Fruit fly (Drosophila melanogaster) whole organism, embryonic: Measurements from ENCODE around the gene Dis3l2.

ENCODE experiments used
- Ada2b ChIP-seq: fragments of 200-800 bp; sonication (Bioruptor generic); IDR thresholded peaks from 2 replicates; pipeline ENCODE4 v1.3.6; 2022; ENCODE audit warnings: missing biosample characterization, missing genetic modification characterization
- C15 ChIP-seq: fragments of 200-800 bp; sonication (Bioruptor generic); IDR thresholded peaks from 3 replicates; pipeline ENCODE4 v1.3.6; 2022; ENCODE audit warnings: missing biosample characterization, missing genetic modification characterization
- CG10147 ChIP-seq: fragments of 200-800 bp; sonication (Bioruptor generic); optimal IDR thresholded peaks from 2 replicates; lab custom pipeline; 2019; ENCODE audit warnings: missing biosample characterization, mild to moderate bottlenecking, missing genetic modification characterization, moderate library complexity
- CG10654 ChIP-seq: fragments of 200-800 bp; sonication (Bioruptor generic); optimal IDR thresholded peaks from 2 replicates; lab custom pipeline; 2016; ENCODE audit warnings: missing biosample characterization, missing genetic modification characterization
- CG14965 ChIP-seq: fragments of 200-800 bp; sonication (Bioruptor generic); optimal IDR thresholded peaks from 2 replicates; lab custom pipeline; 2016; ENCODE audit warnings: missing biosample characterization, missing genetic modification characterization, borderline replicate concordance
- CG17361 ChIP-seq: fragments of 200-800 bp; sonication (Bioruptor generic); IDR thresholded peaks from 3 replicates; pipeline ENCODE4 v1.3.6; 2022; ENCODE audit warnings: missing biosample characterization, missing genetic modification characterization
- CG17829 ChIP-seq: fragments of 200-800 bp; optimal IDR thresholded peaks from 2 replicates; lab custom pipeline; 2019; ENCODE audit warnings: missing biosample characterization, mild to moderate bottlenecking, missing genetic modification characterization, moderate library complexity
- CG17912 ChIP-seq: fragments of 200-800 bp; sonication (Bioruptor generic); optimal IDR thresholded peaks from 2 replicates; lab custom pipeline; 2018; ENCODE audit warnings: missing biosample characterization, mild to moderate bottlenecking, missing genetic modification characterization
- CG2202 ChIP-seq: fragments of 200-800 bp; sonication (Bioruptor generic); optimal IDR thresholded peaks from 2 replicates; lab custom pipeline; 2018; ENCODE audit warnings: missing biosample characterization, mild to moderate bottlenecking, missing genetic modification characterization
- CG30403 ChIP-seq: fragments of 200-800 bp; sonication (Bioruptor generic); optimal IDR thresholded peaks from 3 replicates; lab custom pipeline; 2016; ENCODE audit warnings: missing biosample characterization, missing genetic modification characterization
- CG3163 ChIP-seq: fragments of 200-800 bp; sonication (Bioruptor generic); optimal IDR thresholded peaks from 3 replicates; lab custom pipeline; 2016; ENCODE audit warnings: missing biosample characterization, missing genetic modification characterization
- CG33557 ChIP-seq: fragments of 200-800 bp; sonication (Bioruptor generic); optimal IDR thresholded peaks from 2 replicates; lab custom pipeline; 2019; ENCODE audit warnings: missing biosample characterization, mild to moderate bottlenecking, missing genetic modification characterization, moderate library complexity
- CG34376 ChIP-seq: fragments of 200-800 bp; sonication (Bioruptor generic); optimal IDR thresholded peaks from 2 replicates; lab custom pipeline; 2018; ENCODE audit warnings: missing biosample characterization, mild to moderate bottlenecking, missing genetic modification characterization
- CG34422 ChIP-seq: fragments of 200-800 bp; sonication (Bioruptor generic); IDR thresholded peaks from 3 replicates; pipeline ENCODE4 v1.3.6; 2022; ENCODE audit warnings: missing biosample characterization, missing genetic modification characterization
- CG4282 ChIP-seq: fragments of 200-800 bp; sonication (Bioruptor generic); optimal IDR thresholded peaks from 2 replicates; lab custom pipeline; 2016; ENCODE audit warnings: missing biosample characterization, missing genetic modification characterization
- CG4404 ChIP-seq: fragments of 200-800 bp; sonication (Bioruptor generic); IDR thresholded peaks from 2 replicates; pipeline ENCODE4 v1.3.6; 2022; ENCODE audit warnings: missing biosample characterization, missing genetic modification characterization
- CG7271 ChIP-seq: fragments of 200-800 bp; sonication (Bioruptor generic); optimal IDR thresholded peaks from 2 replicates; lab custom pipeline; 2018; ENCODE audit warnings: missing biosample characterization, mild to moderate bottlenecking, missing genetic modification characterization, moderate library complexity
- CG7963 ChIP-seq: fragments of 200-800 bp; sonication (Bioruptor generic); IDR thresholded peaks from 3 replicates; pipeline ENCODE4 v1.3.6; 2022; ENCODE audit warnings: missing biosample characterization, missing genetic modification characterization; ENCODE audit not compliant: partially characterized antibody
- CG8290 ChIP-seq, 3 experiments: fragments of 200-800 bp; sonication (Bioruptor generic); optimal IDR thresholded peaks; 2 replicates each; lab custom pipeline; 2016 to 2019; ENCODE audit warnings: missing biosample characterization in 3 of 3, missing genetic modification characterization in 3 of 3, mild to moderate bottlenecking in 2 of 3, moderate library complexity in 1 of 3
- CTCF ChIP-seq: fragments of 200-800 bp; sonication (Bioruptor generic); optimal IDR thresholded peaks from 2 replicates; lab custom pipeline; 2017; ENCODE audit warnings: missing biosample characterization, mild to moderate bottlenecking, missing genetic modification characterization, moderate library complexity
- CrebB ChIP-seq: fragments of 200-800 bp; sonication (Bioruptor generic); optimal IDR thresholded peaks from 3 replicates; lab custom pipeline; 2018; ENCODE audit warnings: missing biosample characterization, mild to moderate bottlenecking, missing genetic modification characterization
- Dbx ChIP-seq: fragments of 200-800 bp; sonication (Bioruptor generic); IDR thresholded peaks from 3 replicates; pipeline ENCODE4 v1.3.6; 2022; ENCODE audit warnings: missing biosample characterization, missing genetic modification characterization
- Dfd ChIP-seq, 2 experiments: fragments of >200 bp; optimal IDR thresholded peaks; 2 replicates each; lab custom pipeline; 2017; ENCODE audit warnings: missing biosample characterization in 2 of 2, missing genetic modification characterization in 2 of 2
- Hmr ChIP-seq: fragments of 200-800 bp; sonication (Bioruptor generic); optimal IDR thresholded peaks from 3 replicates; lab custom pipeline; 2017; ENCODE audit warnings: mild to moderate bottlenecking, missing biosample characterization, missing genetic modification reagents, missing genetic modification characterization
- Hr3 ChIP-seq: fragments of 200-800 bp; sonication (Bioruptor generic); optimal IDR thresholded peaks from 3 replicates; lab custom pipeline; 2016; ENCODE audit warnings: missing biosample characterization, missing genetic modification characterization
- Jarid2 ChIP-seq: fragments of 200-800 bp; sonication (Bioruptor generic); optimal IDR thresholded peaks from 3 replicates; lab custom pipeline; 2017; ENCODE audit warnings: mild to moderate bottlenecking, missing biosample characterization, missing genetic modification reagents, missing genetic modification characterization
- Nf-YA ChIP-seq: fragments of 200-800 bp; sonication (Bioruptor generic); IDR thresholded peaks from 2 replicates; pipeline ENCODE4 v1.3.6; 2022; ENCODE audit warnings: missing biosample characterization, missing genetic modification characterization
- Oaz ChIP-seq: fragments of 200-800 bp; sonication (Bioruptor generic); IDR thresholded peaks from 2 replicates; pipeline ENCODE4 v1.3.6; 2022; ENCODE audit warnings: missing biosample characterization, missing genetic modification characterization
- Ssrp ChIP-seq: fragments of 200-800 bp; sonication (Bioruptor generic); optimal IDR thresholded peaks from 2 replicates; lab custom pipeline; 2018; ENCODE audit warnings: missing biosample characterization, mild to moderate bottlenecking, missing genetic modification characterization, moderate library complexity
- Stat92E ChIP-seq, 3 experiments: fragments of >200 bp in 2 of 3; fragments of 200-800 bp in 1 of 3; sonication (Bioruptor generic) in 1 of 3; optimal IDR thresholded peaks; 2 replicates each; lab custom pipeline; 2017 to 2019; ENCODE audit warnings: missing biosample characterization in 3 of 3, missing genetic modification characterization in 3 of 3, mild to moderate bottlenecking in 1 of 3, moderate library complexity in 1 of 3
- Taf1 ChIP-seq: fragments of 200-800 bp; sonication (Bioruptor generic); IDR thresholded peaks from 2 replicates; pipeline ENCODE4 v1.3.6; 2022; ENCODE audit warnings: missing biosample characterization, missing genetic modification characterization
- Tbp ChIP-seq: fragments of >200 bp; optimal IDR thresholded peaks from 2 replicates; lab custom pipeline; 2018; ENCODE audit warnings: missing biosample characterization, missing genetic modification characterization
- caup ChIP-seq: fragments of 200-800 bp; sonication (Bioruptor generic); optimal IDR thresholded peaks from 3 replicates; lab custom pipeline; 2017; ENCODE audit warnings: missing biosample characterization, mild to moderate bottlenecking, missing genetic modification characterization, moderate library complexity; ENCODE audit not compliant: severe bottlenecking
- eve ChIP-seq, 2 experiments: fragments of >200 bp; optimal IDR thresholded peaks; 2 replicates each; lab custom pipeline; 2017; ENCODE audit warnings: missing biosample characterization in 2 of 2, missing genetic modification characterization in 2 of 2
- fd102C ChIP-seq: fragments of 200-800 bp; sonication (Bioruptor generic); optimal IDR thresholded peaks from 2 replicates; lab custom pipeline; 2018; ENCODE audit warnings: missing biosample characterization, mild to moderate bottlenecking, missing genetic modification characterization, moderate library complexity
- gfzf ChIP-seq: fragments of 200-800 bp; sonication (Bioruptor generic); optimal IDR thresholded peaks from 2 replicates; lab custom pipeline; 2016; ENCODE audit warnings: missing biosample characterization, mild to moderate bottlenecking, missing genetic modification characterization, moderate library complexity
- hb ChIP-seq: fragments of 200-800 bp; sonication (Bioruptor generic); IDR thresholded peaks from 3 replicates; pipeline ENCODE4 v1.3.6; 2022; ENCODE audit warnings: missing biosample characterization, missing genetic modification characterization; ENCODE audit not compliant: partially characterized antibody
- insv ChIP-seq, 2 experiments: fragments of 200-800 bp; sonication (Bioruptor generic); optimal IDR thresholded peaks; 3 replicates each; lab custom pipeline; 2016 to 2018; ENCODE audit warnings: missing biosample characterization in 2 of 2, missing genetic modification characterization in 2 of 2
- kay ChIP-seq: fragments of 200-800 bp; sonication (Bioruptor generic); optimal IDR thresholded peaks from 2 replicates; lab custom pipeline; 2016; ENCODE audit warnings: missing biosample characterization, missing genetic modification characterization
- kni ChIP-seq: fragments of 200-800 bp; sonication (Bioruptor generic); optimal IDR thresholded peaks from 3 replicates; lab custom pipeline; 2017; ENCODE audit warnings: mild to moderate bottlenecking, missing biosample characterization, missing genetic modification reagents, missing genetic modification characterization
- lmd ChIP-seq: fragments of 200-800 bp; sonication (Bioruptor generic); IDR thresholded peaks from 2 replicates; pipeline ENCODE4 v1.3.6; 2022; ENCODE audit warnings: missing biosample characterization, missing genetic modification characterization
- p53 ChIP-seq: fragments of 200-800 bp; sonication (Bioruptor generic); optimal IDR thresholded peaks from 2 replicates; lab custom pipeline; 2016; ENCODE audit warnings: missing biosample characterization, missing genetic modification characterization
- pan ChIP-seq, 4 experiments: fragments of >200 bp in 3 of 4; fragments of 200-800 bp in 1 of 4; sonication (Bioruptor generic) in 1 of 4; optimal IDR thresholded peaks in 3 of 4; IDR thresholded peaks in 1 of 4; 2 replicates each; pipeline versions ENCODE4 v1.3.6 to Lab custom; 2017 to 2022; ENCODE audit warnings: missing biosample characterization in 2 of 4, missing genetic modification characterization in 2 of 4, mixed read lengths in 1 of 4
- pum ChIP-seq: fragments of 200-800 bp; sonication (Bioruptor generic); optimal IDR thresholded peaks from 2 replicates; lab custom pipeline; 2016; ENCODE audit warnings: missing biosample characterization, missing genetic modification characterization
- scrt ChIP-seq: fragments of 200-800 bp; sonication (Bioruptor generic); optimal IDR thresholded peaks from 2 replicates; lab custom pipeline; 2018; ENCODE audit warnings: missing biosample characterization, mild to moderate bottlenecking, missing genetic modification characterization, moderate library complexity
- tll ChIP-seq, 2 experiments: fragments of 200-800 bp in 1 of 2; fragments of >200 bp in 1 of 2; sonication (Bioruptor generic) in 1 of 2; optimal IDR thresholded peaks; 2 replicates each; lab custom pipeline; 2017 to 2019; ENCODE audit warnings: missing biosample characterization in 2 of 2, missing genetic modification characterization in 2 of 2, mild to moderate bottlenecking in 1 of 2, moderate library complexity in 1 of 2
- unc-4 ChIP-seq: fragments of 200-800 bp; sonication (Bioruptor generic); IDR thresholded peaks from 2 replicates; pipeline ENCODE4 v1.3.6; 2022; ENCODE audit warnings: missing biosample characterization, missing genetic modification characterization; ENCODE audit not compliant: partially characterized antibody

Dis3l2 gene

DNA sequence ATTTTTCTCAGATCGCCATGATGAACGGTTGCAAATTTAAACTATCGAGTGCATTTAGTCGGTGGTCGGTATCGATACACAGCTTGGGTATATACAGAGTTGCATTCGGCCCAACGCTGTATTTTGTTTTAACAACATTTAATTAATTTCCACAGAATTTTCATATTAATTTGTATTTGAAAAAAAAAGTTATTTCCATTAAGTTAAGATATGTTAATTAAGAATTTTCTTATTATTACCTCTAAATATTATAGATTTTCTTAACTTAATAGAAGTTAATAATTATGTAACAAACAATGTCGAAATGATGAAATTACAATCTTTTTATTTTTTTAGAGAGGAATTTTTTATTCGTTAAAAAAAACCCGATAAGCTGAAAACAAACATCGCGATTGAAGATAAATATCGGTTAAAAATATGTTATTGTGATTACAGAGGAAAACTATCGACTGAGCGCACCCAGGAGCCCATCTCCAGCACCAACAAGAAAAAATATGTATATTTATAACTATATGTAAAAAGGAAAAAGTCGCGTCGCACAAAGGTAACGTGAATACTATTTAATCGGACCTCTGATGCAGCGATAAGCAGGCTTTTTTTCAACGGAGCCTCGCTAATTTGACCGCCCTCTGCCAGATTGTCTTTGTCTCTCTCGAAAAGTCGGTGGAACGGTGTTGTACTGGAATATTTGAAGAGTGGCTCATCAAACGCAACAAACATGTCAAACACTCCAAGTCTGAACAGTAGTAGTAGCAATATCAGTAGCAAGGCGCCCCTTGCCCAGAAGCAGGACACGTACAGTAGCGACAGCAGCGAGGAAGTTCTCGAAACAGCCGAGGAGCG, 12.5 kb upstream of the Dis3l2 start, which contains the start of the genes rno and mri (continued):
- TF ChIP-seq gfzf (GFP tag; lab: Kevin White, UChicago) (no peak), unc-4 (GFP tag; lab: Robert Waterston, UW) (peak; percentile 87), lmd (GFP tag; lab: Robert Waterston, UW) (peak; percentile 62), pum (GFP tag; lab: Kevin White, UChicago) (peak; percentile 20), CTCF (GFP tag; lab: Kevin White, UChicago) (no peak), p53 (GFP tag; lab: Kevin White, UChicago) (no peak), CG30403 (GFP tag; lab: Kevin White, UChicago) (peak; percentile 82), Oaz (GFP tag; lab: Robert Waterston, UW) (peak; percentile 63), CG10147 (peak; percentile 53), C15 (GFP tag; lab: Robert Waterston, UW) (no peak), Tbp (no peak), Dfd (GFP tag; optimal IDR thresholded peaks at IDR 0.05; lab: Kevin White, UChicago) (no peak), CG2202 (tag; lab: Kevin White, UChicago) (no peak), kni (GFP tag; lab: Kevin White, UChicago) (no peak), CG10654 (GFP tag; lab: Kevin White, UChicago) (peak; percentile 40), Nf-YA (GFP tag; lab: Robert Waterston, UW) (peak; percentile 23; the same call in 1 of the 2 replicates), Hmr (GFP tag; lab: Kevin White, UChicago) (peak; percentile 71), fd102C (GFP tag; lab: Kevin White, UChicago) (no peak), CG4282 (no peak), Taf1 (GFP tag; lab: Robert Waterston, UW) (peak; percentile 51), pan (optimal IDR thresholded peaks at IDR 0.05; lab: Kevin White, UChicago) (no peak), pan (GFP tag; optimal IDR thresholded peaks at IDR 0.05 in 1 of 2, IDR thresholded peaks at IDR 0.05 in 1 of 2) (peak in 1 of 2 experiments; percentile 85), CG17829 (tag; lab: Kevin White, UChicago) (peak; percentile 81), kay (GFP tag; lab: Kevin White, UChicago) (peak; percentile 33), CG17361 (GFP tag; lab: Robert Waterston, UW) (peak; percentile 88), Dbx (peak; percentile 81), CG14965 (GFP tag; lab: Kevin White, UChicago) (no peak), CG17912 (GFP tag; lab: Kevin White, UChicago) (no peak), CG3163 (GFP tag; lab: Kevin White, UChicago) (no peak), caup (GFP tag; lab: Kevin White, UChicago) (peak; percentile 59), hb (GFP tag; lab: Robert Waterston, UW) (peak; percentile 87), tll (GFP tag; optimal IDR thresholded peaks at IDR 0.05; lab: Kevin White, UChicago) (no peak), scrt (GFP tag; lab: Kevin White, UChicago) (no peak), CG33557 (GFP tag; lab: Kevin White, UChicago) (peak; percentile 61), Ada2b (GFP tag; lab: Robert Waterston, UW) (peak; percentile 59; the same call in 1 of the 2 replicates), CG7271 (no peak), CrebB (tag; lab: Kevin White, UChicago) (peak; percentile 13), CG8290 (GFP tag; optimal IDR thresholded peaks at IDR 0.05; lab: Kevin White, UChicago) (peak; percentile 16), CG8290 (tag; optimal IDR thresholded peaks at IDR 0.05; lab: Kevin White, UChicago) (peak in 1 of 2 experiments; percentile 3), CG34422 (GFP tag; lab: Robert Waterston, UW) (peak; percentile 58; the same call in 1 of the 3 replicates), Hr3 (peak; percentile 80), Ssrp (tag; lab: Kevin White, UChicago) (peak; percentile 78), eve (GFP tag; optimal IDR thresholded peaks at IDR 0.05; lab: Kevin White, UChicago) (no peak), CG4404 (GFP tag; lab: Robert Waterston, UW) (peak; percentile 38; the same call in 1 of the 2 replicates), CG34376 (GFP tag; lab: Kevin White, UChicago) (peak; percentile 22), Stat92E (GFP tag; optimal IDR thresholded peaks at IDR 0.05; lab: Kevin White, UChicago) (no peak), CG7963 (peak; percentile 86), insv (GFP tag; optimal IDR thresholded peaks at IDR 0.05; lab: Kevin White, UChicago) (no peak), Jarid2 (GFP tag; lab: Kevin White, UChicago) (no peak)
